Worm (Caenorhabditis elegans) whole organism, L3 larva: ENCODE results near the gene txt-1.
A peak's percentile ranks its signal among the peaks of the same experiment; 100 is the strongest.

Experiments used
- R02D3.7 ChIP-seq: fragments of 150-350 bp; optimal IDR thresholded peaks from 2 replicates; lab custom pipeline; 2014; ENCODE audit warnings: missing biosample characterization, missing genetic modification characterization
- aly-2 ChIP-seq: fragments of 150-350 bp; optimal IDR thresholded peaks from 2 replicates; lab custom pipeline; 2014; ENCODE audit warnings: missing biosample characterization, missing genetic modification characterization
- ama-1 ChIP-seq: fragments of 150-350 bp; optimal IDR thresholded peaks from 2 replicates; lab custom pipeline; 2018
- ceh-16 ChIP-seq: sonication (generic microtip); optimal IDR thresholded peaks from 2 replicates; lab custom pipeline; 2017; ENCODE audit warnings: missing biosample characterization, missing genetic modification characterization
- ceh-28 ChIP-seq: fragments of 150-350 bp; optimal IDR thresholded peaks from 2 replicates; lab custom pipeline; 2014; ENCODE audit warnings: missing biosample characterization, missing genetic modification reagents, missing genetic modification characterization
- ceh-82 ChIP-seq: fragments of 150-350 bp; optimal IDR thresholded peaks from 2 replicates; lab custom pipeline; 2014; ENCODE audit warnings: missing biosample characterization, missing genetic modification characterization
- ceh-9 ChIP-seq: sonication (generic microtip); optimal IDR thresholded peaks from 2 replicates; lab custom pipeline; 2018; ENCODE audit warnings: missing biosample characterization, missing genetic modification characterization
- daf-12 ChIP-seq: fragments of 150-350 bp; optimal IDR thresholded peaks from 2 replicates; lab custom pipeline; 2014; ENCODE audit warnings: missing biosample characterization, missing genetic modification reagents, missing genetic modification characterization
- egl-27 ChIP-seq: sonication (generic microtip); optimal IDR thresholded peaks from 4 replicates; lab custom pipeline; 2017; ENCODE audit warnings: missing biosample characterization, missing genetic modification reagents, missing genetic modification characterization
- egl-5 ChIP-seq: fragments of 150-350 bp; optimal IDR thresholded peaks from 2 replicates; lab custom pipeline; 2017; ENCODE audit warnings: missing biosample characterization, missing genetic modification reagents, missing genetic modification characterization, inconsistent platforms
- elt-1 ChIP-seq: fragments of 150-350 bp; optimal IDR thresholded peaks from 2 replicates; lab custom pipeline; 2014; ENCODE audit warnings: missing biosample characterization, missing genetic modification characterization
- elt-2 ChIP-seq: sonication (generic microtip); optimal IDR thresholded peaks from 2 replicates; lab custom pipeline; 2016; ENCODE audit warnings: missing genetic modification reagents, mild to moderate bottlenecking, missing genetic modification characterization, missing compliant biosample characterization
- elt-3 ChIP-seq, 3 experiments: fragments of 150-350 bp in 1 of 3; sonication (generic microtip) in 2 of 3; optimal IDR thresholded peaks; 2 replicates in 2 of 3; 4 replicates in 1 of 3; lab custom pipeline; 2014 to 2017; ENCODE audit warnings: missing biosample characterization in 3 of 3, missing genetic modification characterization in 3 of 3
- eor-1 ChIP-seq, 2 experiments: fragments of 150-350 bp; optimal IDR thresholded peaks; 2 replicates each; lab custom pipeline; 2014 to 2018; ENCODE audit warnings: missing biosample characterization in 2 of 2, missing genetic modification characterization in 2 of 2
- fkh-10 ChIP-seq: sonication (generic microtip); optimal IDR thresholded peaks from 2 replicates; lab custom pipeline; 2017; ENCODE audit warnings: missing biosample characterization, missing genetic modification reagents, missing genetic modification characterization
- fkh-2 ChIP-seq: fragments of 150-350 bp; optimal IDR thresholded peaks from 2 replicates; lab custom pipeline; 2014; ENCODE audit warnings: missing biosample characterization, missing genetic modification reagents, missing genetic modification characterization
- fos-1 ChIP-seq: fragments of 150-350 bp; optimal IDR thresholded peaks from 2 replicates; lab custom pipeline; 2014; ENCODE audit warnings: missing biosample characterization, missing genetic modification characterization
- jun-1 ChIP-seq: fragments of 150-350 bp; optimal IDR thresholded peaks from 2 replicates; lab custom pipeline; 2014; ENCODE audit warnings: missing biosample characterization, missing genetic modification reagents, missing genetic modification characterization
- lin-39 ChIP-seq: fragments of 150-350 bp; optimal IDR thresholded peaks from 2 replicates; lab custom pipeline; 2018; ENCODE audit warnings: missing biosample characterization, missing genetic modification reagents, missing genetic modification characterization
- lsy-12 ChIP-seq: sonication (generic microtip); optimal IDR thresholded peaks from 2 replicates; lab custom pipeline; 2016; ENCODE audit warnings: mild to moderate bottlenecking, missing genetic modification characterization, missing compliant biosample characterization
- mdl-1 ChIP-seq: fragments of 150-350 bp; optimal IDR thresholded peaks from 2 replicates; lab custom pipeline; 2014; ENCODE audit warnings: missing biosample characterization, missing genetic modification characterization
- mml-1 ChIP-seq: fragments of 150-350 bp; sonication (generic microtip); optimal IDR thresholded peaks from 3 replicates; lab custom pipeline; 2014; ENCODE audit warnings: missing biosample characterization, missing genetic modification characterization
- nfya-1 ChIP-seq: sonication (generic microtip); optimal IDR thresholded peaks from 2 replicates; lab custom pipeline; 2017; ENCODE audit warnings: missing genetic modification characterization, mild to moderate bottlenecking, missing compliant biosample characterization, antibody characterized with exemption, moderate library complexity; ENCODE audit not compliant: insufficient read depth
- nhr-11 ChIP-seq: fragments of 150-350 bp; optimal IDR thresholded peaks from 2 replicates; lab custom pipeline; 2014; ENCODE audit warnings: missing biosample characterization, missing genetic modification characterization
- nhr-12 ChIP-seq: fragments of 150-350 bp; optimal IDR thresholded peaks from 2 replicates; lab custom pipeline; 2014; ENCODE audit warnings: missing biosample characterization, missing genetic modification characterization
- nhr-23 ChIP-seq: fragments of 150-350 bp; optimal IDR thresholded peaks from 2 replicates; lab custom pipeline; 2014; ENCODE audit warnings: missing biosample characterization, missing genetic modification reagents, missing genetic modification characterization
- nhr-237 ChIP-seq: fragments of 150-350 bp; optimal IDR thresholded peaks from 2 replicates; lab custom pipeline; 2014; ENCODE audit warnings: missing biosample characterization, missing genetic modification characterization
- nhr-43 ChIP-seq: sonication (generic microtip); optimal IDR thresholded peaks from 2 replicates; lab custom pipeline; 2016; ENCODE audit warnings: mild to moderate bottlenecking, missing genetic modification characterization, missing compliant biosample characterization; ENCODE audit not compliant: poor library complexity, severe bottlenecking
- nhr-67 ChIP-seq: fragments of 150-350 bp; optimal IDR thresholded peaks from 2 replicates; lab custom pipeline; 2014; ENCODE audit warnings: missing biosample characterization, missing genetic modification characterization
- nhr-76 ChIP-seq: fragments of 150-350 bp; sonication (generic microtip); optimal IDR thresholded peaks from 5 replicates; lab custom pipeline; 2014; ENCODE audit warnings: missing biosample characterization, missing genetic modification characterization
- nhr-77 ChIP-seq: fragments of 150-350 bp; optimal IDR thresholded peaks from 2 replicates; lab custom pipeline; 2014; ENCODE audit warnings: missing biosample characterization, missing genetic modification characterization
- sea-2 ChIP-seq: fragments of 150-350 bp; sonication (generic microtip); optimal IDR thresholded peaks from 4 replicates; lab custom pipeline; 2014; ENCODE audit warnings: missing biosample characterization, missing genetic modification reagents, missing genetic modification characterization
- skn-1 ChIP-seq: fragments of 150-350 bp; optimal IDR thresholded peaks from 2 replicates; lab custom pipeline; 2014; ENCODE audit warnings: missing biosample characterization, missing genetic modification characterization
- snpc-4 ChIP-seq: fragments of 150-350 bp; optimal IDR thresholded peaks from 2 replicates; lab custom pipeline; 2014; ENCODE audit warnings: missing biosample characterization, missing genetic modification characterization
- unc-39 ChIP-seq: sonication (generic microtip); optimal IDR thresholded peaks from 4 replicates; lab custom pipeline; 2017; ENCODE audit warnings: missing biosample characterization, missing genetic modification characterization
- unc-62 ChIP-seq: fragments of 150-350 bp; sonication (generic microtip); optimal IDR thresholded peaks from 4 replicates; lab custom pipeline; 2014; ENCODE audit warnings: missing biosample characterization, missing genetic modification reagents, missing genetic modification characterization
- zag-1 ChIP-seq: fragments of 150-350 bp; optimal IDR thresholded peaks from 2 replicates; lab custom pipeline; 2014; ENCODE audit warnings: missing biosample characterization, missing genetic modification characterization
- ztf-11 ChIP-seq: fragments of 150-350 bp; optimal IDR thresholded peaks from 2 replicates; lab custom pipeline; 2014; ENCODE audit warnings: missing biosample characterization, missing genetic modification characterization
- ztf-4 ChIP-seq: fragments of 150-350 bp; optimal IDR thresholded peaks from 2 replicates; lab custom pipeline; 2014; ENCODE audit warnings: missing biosample characterization, missing genetic modification characterization

txt-1 gene

DNA sequence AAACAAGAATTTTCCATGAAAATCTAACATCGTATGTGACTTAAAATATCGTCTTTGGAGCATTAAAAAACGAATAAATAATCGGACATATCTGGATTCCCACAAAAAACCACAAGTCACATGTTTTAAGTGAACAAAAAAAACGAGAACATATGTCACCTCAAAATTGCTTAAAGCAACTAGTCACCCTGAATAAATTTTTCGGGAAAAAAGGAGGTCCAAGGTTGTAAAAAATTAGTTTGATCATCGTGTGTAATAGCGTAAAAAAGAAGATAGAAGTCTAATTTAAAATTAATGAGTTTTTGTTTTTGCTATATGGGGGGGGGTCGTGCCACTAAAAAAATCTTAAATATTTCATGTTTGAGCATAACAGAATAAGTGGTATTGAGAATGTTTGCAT, 23.8 kb downstream of the txt-1 start:
- TF ChIP-seq ztf-11 (tag; lab: Kevin White, UChicago), result no peak

DNA sequence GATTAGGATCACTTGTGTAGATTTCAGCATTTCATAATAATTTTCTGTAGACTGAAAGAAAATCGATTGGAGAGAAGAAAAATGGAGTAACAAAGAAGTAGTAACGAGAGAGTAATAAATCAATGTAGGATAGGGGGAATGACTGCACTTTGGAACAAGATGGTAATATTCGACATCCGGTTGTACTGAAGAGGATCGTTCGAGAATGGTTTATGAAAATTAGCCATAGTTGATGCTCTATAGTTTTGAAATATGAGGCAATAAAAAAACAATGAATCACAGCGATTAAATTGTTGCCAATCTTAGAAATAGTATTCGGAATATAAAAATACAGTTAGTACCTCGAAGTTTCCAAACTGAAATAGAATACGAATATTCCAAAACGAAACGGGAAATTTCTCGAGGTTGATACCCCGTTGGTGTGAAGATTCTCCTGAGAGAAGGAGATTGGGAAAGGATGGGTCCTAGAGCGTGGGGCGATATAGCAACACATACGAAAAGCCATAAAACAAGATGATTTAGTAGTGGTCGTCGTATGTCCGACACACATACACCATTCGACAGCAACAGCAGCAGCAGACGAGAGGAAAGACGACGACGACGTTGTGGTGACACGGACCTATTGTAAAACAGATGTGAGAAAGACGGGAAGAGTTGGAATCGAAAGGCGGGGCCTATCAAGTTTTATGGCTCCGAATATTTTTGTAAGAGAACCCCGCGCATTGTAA, 27.7 kb downstream of the txt-1 start, which contains the start of gene cwn-1:
Gene cwn-1 (minus strand): TSS at position 51 of the 728 bp plus-strand sequence.
- peak; percentile 68 for TF ChIP-seq egl-5 (tag; lab: Kevin White, UChicago)
- no peak for TF ChIP-seq elt-3 (tag; optimal IDR thresholded peaks at IDR 0.05; lab: Kevin White, UChicago)
- TF ChIP-seq, all 47 proteins: peak for 1

DNA sequence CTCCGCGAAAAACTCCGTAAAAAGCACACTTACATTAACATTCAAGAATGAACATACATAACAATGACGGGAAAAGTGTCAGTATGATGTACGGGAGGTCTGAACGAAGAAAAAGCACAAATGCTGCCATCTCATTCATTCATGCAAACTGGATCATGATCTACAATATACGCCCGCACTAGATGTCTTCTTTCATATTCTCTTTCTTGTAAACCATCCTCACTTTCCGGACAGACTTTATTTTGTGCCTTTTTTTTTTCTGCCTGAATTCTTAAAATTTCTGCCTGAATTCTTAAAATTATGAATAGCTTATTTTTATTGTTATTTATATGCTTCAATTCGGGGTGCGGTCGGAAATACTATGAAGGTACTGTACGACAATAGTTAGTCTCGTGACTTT, 29.2 kb downstream of the txt-1 start, which contains the start of gene K10B4.1:
Gene K10B4.1 (plus strand): TSS at position 301 of the 400 bp plus-strand sequence.
- TF ChIP-seq lin-39, result no peak

DNA sequence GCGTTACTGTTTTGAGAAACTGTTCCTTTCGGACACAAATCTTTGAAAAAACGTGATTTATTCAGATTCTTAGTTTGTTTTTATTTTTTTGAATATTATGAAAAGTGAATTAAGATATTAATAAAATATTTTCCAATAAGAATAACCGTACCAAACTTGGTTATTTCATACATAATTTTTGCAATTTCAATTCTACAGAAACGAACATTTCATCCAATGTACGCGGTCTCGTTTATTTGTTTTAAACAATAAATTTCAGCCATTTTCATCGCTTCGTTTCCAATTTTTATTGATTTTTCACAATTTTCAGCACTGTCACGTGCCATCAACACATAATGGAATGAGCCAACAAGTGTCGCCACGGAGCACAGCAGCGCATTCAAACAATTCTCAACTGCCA, 40.9 kb downstream of the txt-1 start, which contains the start of gene T25D3.4:
Gene T25D3.4 (plus strand): TSS at position 301 of the 400 bp plus-strand sequence.
- peak; percentile 17 for TF ChIP-seq elt-2
- TF ChIP-seq skn-1, result no peak
- TF ChIP-seq, all 47 proteins: peak for 1

DNA sequence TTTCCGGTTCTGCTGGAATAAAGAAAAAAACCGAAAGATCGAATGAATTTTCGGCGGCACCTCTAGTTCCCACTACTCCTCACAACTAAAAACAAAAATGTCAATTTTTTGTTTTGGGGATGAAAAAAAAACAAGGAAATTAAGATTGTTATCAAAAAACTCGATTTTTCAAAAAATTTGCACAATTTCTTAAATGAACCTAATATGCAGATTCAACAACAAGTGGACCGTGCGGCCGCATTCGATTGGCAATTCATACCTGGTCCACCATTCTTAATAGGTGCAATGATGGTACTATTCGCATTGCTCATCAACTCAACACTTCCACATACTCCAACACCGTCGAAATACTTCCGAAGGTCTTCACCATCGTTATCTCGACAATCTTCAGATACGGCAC, 45.5 kb downstream of the txt-1 start:
- TF ChIP-seq zag-1 (tag; lab: Kevin White, UChicago), result no peak
- TF ChIP-seq skn-1, result no peak

DNA sequence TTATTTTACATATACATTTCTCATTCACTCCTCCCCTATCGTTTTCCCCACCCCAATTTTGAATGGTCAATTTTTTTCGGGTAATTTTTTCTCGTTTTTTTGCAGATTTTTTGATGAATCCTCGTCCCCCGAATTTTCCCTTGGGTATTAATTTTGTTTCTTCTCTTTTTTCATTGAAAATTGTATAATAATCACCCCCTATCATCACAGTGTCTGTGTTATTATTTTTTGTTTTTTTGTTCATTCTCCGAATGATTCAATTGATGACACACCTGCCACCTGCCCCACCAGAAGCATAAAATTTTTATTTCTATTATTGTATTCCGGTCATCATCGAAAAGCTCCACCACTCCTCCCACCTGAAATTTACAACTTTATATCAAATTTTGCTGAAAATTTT, 46.3 kb downstream of the txt-1 start, which contains the start of gene T25D3.3:
Gene T25D3.3 (plus strand): TSS at position 301 of the 400 bp plus-strand sequence.
- no peak for TF ChIP-seq nhr-67 (tag; lab: Kevin White, UChicago)
- no peak for TF ChIP-seq nhr-76
- TF ChIP-seq zag-1 (tag; lab: Kevin White, UChicago), result no peak
- no peak for TF ChIP-seq daf-12 (tag; lab: Kevin White, UChicago)
- TF ChIP-seq nhr-237, result no peak
- no peak for TF ChIP-seq ama-1
- no peak for TF ChIP-seq nhr-11 (tag; lab: Kevin White, UChicago)

DNA sequence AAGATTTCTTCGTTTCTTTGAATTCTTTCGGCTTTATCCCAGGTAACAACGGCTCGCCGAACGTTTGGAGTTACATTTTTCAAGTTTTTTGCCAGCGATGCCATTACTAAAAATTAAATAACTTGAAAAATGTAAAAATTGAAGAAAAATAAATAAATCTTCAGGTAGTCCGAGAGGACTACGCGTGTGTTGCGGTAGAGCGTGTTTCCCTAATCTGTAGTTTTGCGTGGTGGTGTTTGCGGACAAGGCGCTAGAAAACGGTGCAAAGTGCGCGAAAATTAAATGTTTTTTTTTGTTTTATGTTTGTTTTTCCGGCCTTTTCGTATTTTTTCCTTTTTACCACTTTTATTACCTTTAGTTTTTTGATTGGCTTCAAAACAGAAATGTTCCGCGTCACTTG, 49.9 kb downstream of the txt-1 start, which contains the start of gene mrpl-28:
Gene mrpl-28 (minus strand): TSS at position 106 of the 400 bp plus-strand sequence.
- TF ChIP-seq nhr-77 (tag; lab: Kevin White, UChicago) (peak; percentile 73), R02D3.7 (peak; percentile 84), ztf-4 (tag; lab: Kevin White, UChicago) (no peak), egl-5 (tag; lab: Kevin White, UChicago) (peak; percentile 85), sea-2 (GFP tag; lab: Kevin White, UChicago) (no peak), nhr-43 (tag; lab: Kevin White, UChicago) (peak; percentile 85), zag-1 (tag; lab: Kevin White, UChicago) (peak; percentile 16), daf-12 (tag; lab: Kevin White, UChicago) (no peak), nhr-23 (tag; lab: Kevin White, UChicago) (peak; percentile 95), ceh-28 (tag; lab: Kevin White, UChicago) (peak; percentile 77), elt-1 (peak; percentile 16), unc-39 (tag; lab: Kevin White, UChicago) (no peak), snpc-4 (tag; lab: Kevin White, UChicago) (peak; percentile 84), mml-1 (tag; lab: Kevin White, UChicago) (no peak), elt-3 (tag; optimal IDR thresholded peaks at IDR 0.05; lab: Kevin White, UChicago) (no peak), fkh-10 (GFP tag; lab: Kevin White, UChicago) (no peak), ztf-11 (tag; lab: Kevin White, UChicago) (no peak), jun-1 (peak; percentile 73), ceh-9 (no peak), nfya-1 (tag; lab: Kevin White, UChicago) (peak; percentile 91), nhr-76 (no peak), eor-1 (tag; optimal IDR thresholded peaks at IDR 0.05; lab: Kevin White, UChicago) (no peak), nhr-12 (tag; lab: Kevin White, UChicago) (no peak), fos-1 (tag; lab: Kevin White, UChicago) (no peak), nhr-11 (tag; lab: Kevin White, UChicago) (no peak), lsy-12 (tag; lab: Kevin White, UChicago) (peak; percentile 87), nhr-67 (tag; lab: Kevin White, UChicago) (no peak), skn-1 (peak; percentile 14), mdl-1 (tag; lab: Kevin White, UChicago) (no peak), fkh-2 (tag; lab: Kevin White, UChicago) (no peak), unc-62 (GFP tag; lab: Kevin White, UChicago) (no peak), aly-2 (tag; lab: Kevin White, UChicago) (no peak), ceh-16 (tag; lab: Kevin White, UChicago) (no peak), ceh-82 (tag; lab: Kevin White, UChicago) (peak; percentile 92), egl-27 (no peak), ama-1 (no peak)
